Fruit fly (Drosophila melanogaster) whole organism, embryonic: ENCODE data around the gene mus101.

Experiments used
- Aef1 ChIP-seq: fragments of 200-800 bp; sonication (Bioruptor generic); IDR thresholded peaks from 3 replicates; pipeline ENCODE4 v1.3.6; 2022; ENCODE audit warnings: missing biosample characterization, missing genetic modification characterization
- BtbVII ChIP-seq: fragments of 200-800 bp; sonication (Bioruptor generic); optimal IDR thresholded peaks from 3 replicates; lab custom pipeline; 2017; ENCODE audit warnings: missing biosample characterization, mild to moderate bottlenecking, missing genetic modification characterization
- CG10209 ChIP-seq: fragments of 200-800 bp; sonication (Bioruptor generic); optimal IDR thresholded peaks from 3 replicates; lab custom pipeline; 2017; ENCODE audit warnings: missing biosample characterization, mild to moderate bottlenecking, missing genetic modification characterization, missing genetic modification reagents
- CG10543 ChIP-seq: fragments of 200-800 bp; sonication (Bioruptor generic); optimal IDR thresholded peaks from 3 replicates; lab custom pipeline; 2017; ENCODE audit warnings: missing biosample characterization, mild to moderate bottlenecking, missing genetic modification characterization, moderate library complexity
- CG10654 ChIP-seq: fragments of 200-800 bp; sonication (Bioruptor generic); optimal IDR thresholded peaks from 2 replicates; lab custom pipeline; 2016; ENCODE audit warnings: missing biosample characterization, missing genetic modification characterization
- CG12071 ChIP-seq: fragments of 200-800 bp; sonication (Bioruptor generic); optimal IDR thresholded peaks from 3 replicates; lab custom pipeline; 2018; ENCODE audit warnings: missing biosample characterization, mild to moderate bottlenecking, missing genetic modification characterization
- CG1233 ChIP-seq: fragments of 200-800 bp; sonication (Bioruptor generic); optimal IDR thresholded peaks from 4 replicates; lab custom pipeline; 2018; ENCODE audit warnings: missing biosample characterization, mild to moderate bottlenecking, missing genetic modification characterization
- CG12769 ChIP-seq: fragments of 200-800 bp; sonication (Bioruptor generic); optimal IDR thresholded peaks from 2 replicates; lab custom pipeline; 2019; ENCODE audit warnings: missing biosample characterization, mild to moderate bottlenecking, missing genetic modification characterization, moderate library complexity
- CG13287 ChIP-seq: fragments of 200-800 bp; sonication (Bioruptor generic); IDR thresholded peaks from 2 replicates; pipeline ENCODE4 v1.3.6; 2022; ENCODE audit warnings: missing biosample characterization, missing genetic modification characterization; ENCODE audit not compliant: partially characterized antibody
- CG17359 ChIP-seq: fragments of 200-800 bp; sonication (Bioruptor generic); optimal IDR thresholded peaks from 3 replicates; lab custom pipeline; 2018; ENCODE audit warnings: missing biosample characterization, mild to moderate bottlenecking, missing genetic modification characterization, moderate library complexity
- CG18619 ChIP-seq: fragments of 200-800 bp; sonication (Bioruptor generic); optimal IDR thresholded peaks from 3 replicates; lab custom pipeline; 2017; ENCODE audit warnings: missing biosample characterization, mild to moderate bottlenecking, missing genetic modification characterization
- CG31224 ChIP-seq: fragments of 200-800 bp; sonication (Bioruptor generic); IDR thresholded peaks from 2 replicates; pipeline ENCODE4 v1.3.6; 2022; ENCODE audit warnings: missing biosample characterization, missing genetic modification characterization
- CG31388 ChIP-seq: fragments of 200-800 bp; sonication (Bioruptor generic); optimal IDR thresholded peaks from 2 replicates; lab custom pipeline; 2016; ENCODE audit warnings: missing biosample characterization, missing genetic modification characterization
- CG3838 ChIP-seq: fragments of 200-800 bp; sonication (Bioruptor generic); optimal IDR thresholded peaks from 3 replicates; lab custom pipeline; 2016; ENCODE audit warnings: missing biosample characterization, missing genetic modification characterization
- CG4730 ChIP-seq: fragments of 200-800 bp; sonication (Bioruptor generic); IDR thresholded peaks from 2 replicates; pipeline ENCODE4 v1.3.6; 2022; ENCODE audit warnings: missing biosample characterization, missing genetic modification characterization
- Camta ChIP-seq: fragments of 200-800 bp; sonication (Bioruptor generic); optimal IDR thresholded peaks from 2 replicates; lab custom pipeline; 2016; ENCODE audit warnings: missing biosample characterization, missing genetic modification characterization
- D19A ChIP-seq: fragments of 200-800 bp; optimal IDR thresholded peaks from 3 replicates; lab custom pipeline; 2019; ENCODE audit warnings: missing biosample characterization, mild to moderate bottlenecking, missing genetic modification characterization, moderate library complexity
- Dad ChIP-seq: fragments of 200-800 bp; sonication (Bioruptor generic); optimal IDR thresholded peaks from 3 replicates; lab custom pipeline; 2016; ENCODE audit warnings: missing biosample characterization, missing genetic modification characterization
- Deaf1 ChIP-seq: fragments of 200-800 bp; optimal IDR thresholded peaks from 3 replicates; lab custom pipeline; 2019; ENCODE audit warnings: missing biosample characterization, mild to moderate bottlenecking, missing genetic modification characterization, moderate library complexity
- Dip3 ChIP-seq: fragments of 200-800 bp; sonication (Bioruptor generic); optimal IDR thresholded peaks from 3 replicates; lab custom pipeline; 2016; ENCODE audit warnings: missing biosample characterization, missing genetic modification characterization
- Dll ChIP-seq: fragments of 200-800 bp; sonication (Bioruptor generic); IDR thresholded peaks from 4 replicates; pipeline ENCODE4 v1.3.6; 2022; ENCODE audit warnings: missing biosample characterization, missing genetic modification characterization; ENCODE audit not compliant: partially characterized antibody
- Doc2 ChIP-seq: fragments of 200-800 bp; sonication (Bioruptor generic); IDR thresholded peaks from 2 replicates; pipeline ENCODE4 v1.3.6; 2022; ENCODE audit warnings: missing biosample characterization, missing genetic modification characterization
- Doc3 ChIP-seq: fragments of 200-800 bp; sonication (Bioruptor generic); IDR thresholded peaks from 3 replicates; pipeline ENCODE4 v1.3.6; 2022; ENCODE audit warnings: missing biosample characterization, missing genetic modification characterization; ENCODE audit not compliant: partially characterized antibody
- Gsc ChIP-seq: fragments of 200-800 bp; sonication (Bioruptor generic); IDR thresholded peaks from 2 replicates; pipeline ENCODE4 v1.3.6; 2022; ENCODE audit warnings: missing biosample characterization, missing genetic modification characterization
- Ptx1 ChIP-seq: fragments of 200-800 bp; sonication (Bioruptor generic); IDR thresholded peaks from 2 replicates; pipeline ENCODE4 v1.3.6; 2022; ENCODE audit warnings: missing biosample characterization, missing genetic modification characterization
- Ravus ChIP-seq: fragments of 200-800 bp; sonication (Bioruptor generic); IDR thresholded peaks from 2 replicates; pipeline ENCODE4 v1.3.6; 2022; ENCODE audit warnings: missing biosample characterization, missing genetic modification characterization
- Rx ChIP-seq: fragments of 200-800 bp; sonication (Bioruptor generic); IDR thresholded peaks from 2 replicates; pipeline ENCODE4 v1.3.6; 2022; ENCODE audit warnings: missing biosample characterization, missing genetic modification characterization
- Six4 ChIP-seq: fragments of 200-800 bp; sonication (Bioruptor generic); optimal IDR thresholded peaks from 2 replicates; lab custom pipeline; 2016; ENCODE audit warnings: missing biosample characterization, missing genetic modification characterization
- Taf1 ChIP-seq: fragments of 200-800 bp; sonication (Bioruptor generic); IDR thresholded peaks from 2 replicates; pipeline ENCODE4 v1.3.6; 2022; ENCODE audit warnings: missing biosample characterization, missing genetic modification characterization
- Tbp ChIP-seq: fragments of >200 bp; optimal IDR thresholded peaks from 2 replicates; lab custom pipeline; 2018; ENCODE audit warnings: missing biosample characterization, missing genetic modification characterization
- abd-A ChIP-seq: fragments of 200-800 bp; sonication (Bioruptor generic); optimal IDR thresholded peaks from 3 replicates; lab custom pipeline; 2019; ENCODE audit warnings: missing biosample characterization, mild to moderate bottlenecking, missing genetic modification characterization, moderate library complexity
- aop ChIP-seq: fragments of 200-800 bp; sonication (Bioruptor generic); IDR thresholded peaks from 2 replicates; pipeline ENCODE4 v1.3.6; 2022; ENCODE audit warnings: missing biosample characterization, missing genetic modification characterization
- ash1 ChIP-seq: fragments of 200-800 bp; sonication (Bioruptor generic); optimal IDR thresholded peaks from 2 replicates; lab custom pipeline; 2018; ENCODE audit warnings: missing biosample characterization, mild to moderate bottlenecking, missing genetic modification characterization
- ato ChIP-seq: fragments of 200-800 bp; sonication (Bioruptor generic); IDR thresholded peaks from 2 replicates; pipeline ENCODE4 v1.3.6; 2022; ENCODE audit warnings: missing biosample characterization, missing genetic modification characterization; ENCODE audit not compliant: partially characterized antibody
- cad ChIP-seq: fragments of >200 bp; optimal IDR thresholded peaks from 2 replicates; lab custom pipeline; 2017; ENCODE audit warnings: missing biosample characterization, missing genetic modification characterization
- chm ChIP-seq: fragments of 200-800 bp; sonication (Bioruptor generic); IDR thresholded peaks from 2 replicates; pipeline ENCODE4 v1.3.6; 2022; ENCODE audit warnings: missing biosample characterization, missing genetic modification characterization
- crp ChIP-seq, 2 experiments: fragments of 200-800 bp; sonication (Bioruptor generic); optimal IDR thresholded peaks; 2 replicates in 1 of 2; 3 replicates in 1 of 2; lab custom pipeline; 2017; ENCODE audit warnings: missing biosample characterization in 2 of 2, missing genetic modification characterization in 2 of 2, mild to moderate bottlenecking in 1 of 2, moderate library complexity in 1 of 2
- dan ChIP-seq: fragments of 200-800 bp; sonication (Bioruptor generic); IDR thresholded peaks from 2 replicates; pipeline ENCODE4 v1.3.6; 2022; ENCODE audit warnings: missing biosample characterization, missing genetic modification characterization
- danr ChIP-seq: fragments of 200-800 bp; sonication (Bioruptor generic); IDR thresholded peaks from 2 replicates; pipeline ENCODE4 v1.3.6; 2022; ENCODE audit warnings: missing biosample characterization, missing genetic modification characterization
- fd3F ChIP-seq: fragments of 200-800 bp; sonication (Bioruptor generic); optimal IDR thresholded peaks from 2 replicates; lab custom pipeline; 2018; ENCODE audit warnings: missing biosample characterization, mild to moderate bottlenecking, missing genetic modification characterization, moderate library complexity
- fd64A ChIP-seq: fragments of 200-800 bp; sonication (Bioruptor generic); optimal IDR thresholded peaks from 3 replicates; lab custom pipeline; 2018; ENCODE audit warnings: missing biosample characterization, mild to moderate bottlenecking, missing genetic modification characterization
- fu2 ChIP-seq: fragments of 200-800 bp; sonication (Bioruptor generic); optimal IDR thresholded peaks from 2 replicates; lab custom pipeline; 2016; ENCODE audit warnings: missing biosample characterization, missing genetic modification characterization
- gsb ChIP-seq: fragments of 200-800 bp; sonication (Bioruptor generic); IDR thresholded peaks from 2 replicates; pipeline ENCODE4 v1.3.6; 2022; ENCODE audit warnings: missing biosample characterization, missing genetic modification characterization
- hb ChIP-seq: fragments of 200-800 bp; sonication (Bioruptor generic); IDR thresholded peaks from 3 replicates; pipeline ENCODE4 v1.3.6; 2022; ENCODE audit warnings: missing biosample characterization, missing genetic modification characterization; ENCODE audit not compliant: partially characterized antibody
- hkb ChIP-seq, 2 experiments: fragments of 200-800 bp in 1 of 2; fragments of >200 bp in 1 of 2; sonication (Bioruptor generic) in 1 of 2; IDR thresholded peaks in 1 of 2; optimal IDR thresholded peaks in 1 of 2; 2 replicates each; pipeline versions ENCODE4 v1.3.6 to Lab custom; 2017 to 2022; ENCODE audit warnings: missing biosample characterization in 1 of 2, missing genetic modification characterization in 1 of 2
- mam ChIP-seq: fragments of 200-800 bp; sonication (Bioruptor generic); optimal IDR thresholded peaks from 3 replicates; lab custom pipeline; 2016; ENCODE audit warnings: missing biosample characterization, missing genetic modification characterization
- mld ChIP-seq: fragments of 200-800 bp; sonication (Bioruptor generic); IDR thresholded peaks from 3 replicates; pipeline ENCODE4 v1.3.6; 2022; ENCODE audit warnings: missing biosample characterization, missing genetic modification characterization; ENCODE audit not compliant: partially characterized antibody
- psq ChIP-seq: fragments of 200-800 bp; sonication (Bioruptor generic); optimal IDR thresholded peaks from 2 replicates; lab custom pipeline; 2017; ENCODE audit warnings: missing biosample characterization, missing genetic modification characterization
- sens-2 ChIP-seq: fragments of 200-800 bp; sonication (Bioruptor generic); IDR thresholded peaks from 2 replicates; pipeline ENCODE4 v1.3.6; 2022; ENCODE audit warnings: missing biosample characterization, missing genetic modification characterization
- toy ChIP-seq: fragments of 200-800 bp; sonication (Bioruptor generic); IDR thresholded peaks from 2 replicates; pipeline ENCODE4 v1.3.6; 2022; ENCODE audit warnings: missing biosample characterization, missing genetic modification characterization
- zen2 ChIP-seq: fragments of 200-800 bp; sonication (Bioruptor generic); IDR thresholded peaks from 3 replicates; pipeline ENCODE4 v1.3.6; 2022; ENCODE audit warnings: missing biosample characterization, missing genetic modification characterization; ENCODE audit not compliant: partially characterized antibody

mus101 gene

dm6 chrX:13676458-13676944 is 45.5 kb upstream of the mus101 start, which contains the start of gene CG11162 (continued):
- TF ChIP-seq hkb (optimal IDR thresholded peaks at IDR 0.05; lab: Kevin White, UChicago) = no peak
- no peak for TF ChIP-seq hkb (GFP tag; IDR thresholded peaks at IDR 0.05; lab: Robert Waterston, UW)
- no peak for TF ChIP-seq ato (GFP tag; lab: Robert Waterston, UW)
- no peak for TF ChIP-seq hb
- no peak for TF ChIP-seq CG31388 (GFP tag; lab: Kevin White, UChicago)
- no peak for TF ChIP-seq Deaf1 (tag; lab: Kevin White, UChicago)
- TF ChIP-seq D19A (tag; lab: Kevin White, UChicago) = no peak
- no peak for TF ChIP-seq psq
- no peak for TF ChIP-seq Gsc (GFP tag; lab: Robert Waterston, UW)
- no peak for TF ChIP-seq cad (GFP tag; lab: Kevin White, UChicago)
- no peak for TF ChIP-seq gsb
- TF ChIP-seq Tbp (GFP tag; lab: Kevin White, UChicago) = no peak
- no peak for TF ChIP-seq Ptx1 (GFP tag; lab: Robert Waterston, UW)
- no peak for TF ChIP-seq fu2 (GFP tag; lab: Kevin White, UChicago)
- TF ChIP-seq zen2 (GFP tag; lab: Robert Waterston, UW) = no peak
- no peak for TF ChIP-seq aop (GFP tag; lab: Robert Waterston, UW)
- TF ChIP-seq Doc2 (GFP tag; lab: Robert Waterston, UW) = no peak
- TF ChIP-seq CG4730 (GFP tag; lab: Robert Waterston, UW) = no peak
- no peak for TF ChIP-seq abd-A (tag; lab: Kevin White, UChicago)
- no peak for TF ChIP-seq Rx (GFP tag; lab: Robert Waterston, UW)
- TF ChIP-seq fd3F (GFP tag; lab: Kevin White, UChicago) = no peak
- no peak for TF ChIP-seq fd64A
- peak; percentile 6 for TF ChIP-seq CG18619 (GFP tag; lab: Kevin White, UChicago)
- TF ChIP-seq CG10654 (GFP tag; lab: Kevin White, UChicago) = no peak
- TF ChIP-seq BtbVII (GFP tag; lab: Kevin White, UChicago) = peak; percentile 10
- TF ChIP-seq sens-2 (GFP tag; lab: Robert Waterston, UW) = no peak
- TF ChIP-seq CG12071 (GFP tag; lab: Kevin White, UChicago) = no peak
- no peak for TF ChIP-seq ash1 (GFP tag; lab: Kevin White, UChicago)
- TF ChIP-seq CG10543 = no peak
- TF ChIP-seq Aef1 (GFP tag; lab: Robert Waterston, UW) = no peak
- TF ChIP-seq crp (GFP tag; optimal IDR thresholded peaks at IDR 0.05; lab: Kevin White, UChicago) = no peak
- peak; percentile 12 for TF ChIP-seq CG10209 (GFP tag; lab: Kevin White, UChicago)
- no peak for TF ChIP-seq CG13287 (GFP tag; lab: Robert Waterston, UW)
- TF ChIP-seq Dip3 (GFP tag; lab: Kevin White, UChicago) = peak; percentile 41
- no peak for TF ChIP-seq CG12769 (tag; lab: Kevin White, UChicago)
- TF ChIP-seq Dll = no peak
- TF ChIP-seq mam (GFP tag; lab: Kevin White, UChicago) = peak; percentile 41
- no peak for TF ChIP-seq CG3838 (GFP tag; lab: Kevin White, UChicago)
- TF ChIP-seq dan = no peak
- TF ChIP-seq danr = no peak
- no peak for TF ChIP-seq CG1233 (GFP tag; lab: Kevin White, UChicago)
- TF ChIP-seq CG31224 (GFP tag; lab: Robert Waterston, UW) = no peak
- TF ChIP-seq Taf1 (GFP tag; lab: Robert Waterston, UW) = no peak
- no peak for TF ChIP-seq Ravus (GFP tag; lab: Robert Waterston, UW)
- TF ChIP-seq Camta = no peak
- no peak for TF ChIP-seq Dad (GFP tag; lab: Kevin White, UChicago)
- TF ChIP-seq toy (GFP tag; lab: Robert Waterston, UW) = no peak
- no peak for TF ChIP-seq Six4 (GFP tag; lab: Kevin White, UChicago)
- no peak for TF ChIP-seq mld (GFP tag; lab: Robert Waterston, UW)
- TF ChIP-seq chm (GFP tag; lab: Robert Waterston, UW) = no peak
- TF ChIP-seq Doc3 (GFP tag; lab: Robert Waterston, UW) = no peak
- no peak for TF ChIP-seq CG17359 (tag; lab: Kevin White, UChicago)
